Worm (Caenorhabditis elegans) whole organism, L4 larva: ENCODE results near the gene Y50D4A.1.

Source experiments
- F44E2.7 ChIP-seq: fragments of 200-800 bp; sonication (Bioruptor generic); IDR thresholded peaks from 2 replicates; pipeline ENCODE4 v2.1.2; 2022; ENCODE audit warnings: missing genetic modification characterization, missing compliant biosample characterization
- daf-8 ChIP-seq: fragments of 200-800 bp; sonication (Bioruptor generic); IDR thresholded peaks from 2 replicates; pipeline ENCODE4 v1.3.6; 2022; ENCODE audit warnings: missing genetic modification characterization, missing compliant biosample characterization
- jun-1 ChIP-seq: fragments of 150-350 bp; optimal IDR thresholded peaks from 2 replicates; lab custom pipeline; 2014; ENCODE audit warnings: missing biosample characterization, missing genetic modification reagents, missing genetic modification characterization
- lin-39 ChIP-seq: fragments of 150-350 bp; optimal IDR thresholded peaks from 2 replicates; lab custom pipeline; 2014; ENCODE audit warnings: missing biosample characterization, missing genetic modification reagents, missing genetic modification characterization
- mdl-1 ChIP-seq, 2 experiments: fragments of 150-350 bp in 1 of 2; sonication (generic microtip) in 1 of 2; optimal IDR thresholded peaks; 2 replicates each; lab custom pipeline; 2014 to 2017; ENCODE audit warnings: missing biosample characterization in 2 of 2, missing genetic modification characterization in 2 of 2
- nhr-28 ChIP-seq: fragments of 150-350 bp; optimal IDR thresholded peaks from 2 replicates; lab custom pipeline; 2014; ENCODE audit warnings: missing biosample characterization, missing genetic modification characterization
- pqm-1 ChIP-seq: sonication (generic microtip); optimal IDR thresholded peaks from 2 replicates; lab custom pipeline; 2017; ENCODE audit warnings: missing biosample characterization, missing genetic modification characterization
- skn-1 ChIP-seq: fragments of 150-350 bp; optimal IDR thresholded peaks from 2 replicates; lab custom pipeline; 2014; ENCODE audit warnings: missing biosample characterization, missing genetic modification characterization
- snpc-1.2 ChIP-seq: fragments of 200-800 bp; sonication (Bioruptor generic); IDR thresholded peaks from 2 replicates; pipeline ENCODE4 v1.3.6; 2022; ENCODE audit warnings: missing genetic modification reagents, missing genetic modification characterization, missing compliant biosample characterization

ce11 chrV:1165090-1165761, 42.5 kb upstream of the Y50D4A.1 start, which contains the start of gene ptr-16:
- TF ChIP-seq lin-39 (tag; lab: Kevin White, UChicago) (no peak), mdl-1 (tag; optimal IDR thresholded peaks at IDR 0.05; lab: Kevin White, UChicago) (no peak), skn-1 (tag; lab: Kevin White, UChicago) (no peak), pqm-1 (no peak), snpc-1.2 (GFP tag; lab: Robert Waterston, UW) (no peak), daf-8 (GFP tag; lab: Robert Waterston, UW) (no peak), jun-1 (no peak), F44E2.7 (GFP tag; lab: Robert Waterston, UW) (0 out of 2 replicates have a peak, but pooled peaks have one; percentile 7), nhr-28 (tag; lab: Kevin White, UChicago) (no peak)
